Fruit fly (Drosophila melanogaster) whole organism, adult: ENCODE results near the gene CG33296.

ENCODE experiments used
- CG12768 ChIP-seq: fragments of 200-800 bp; sonication (Bioruptor generic); optimal IDR thresholded peaks from 2 replicates; lab custom pipeline; 2017; ENCODE audit warnings: missing biosample characterization, missing genetic modification characterization, mild to moderate bottlenecking, moderate library complexity, missing genetic modification reagents
- CG5204 ChIP-seq: fragments of 200-800 bp; sonication (Bioruptor generic); optimal IDR thresholded peaks from 2 replicates; lab custom pipeline; 2016; ENCODE audit warnings: missing biosample characterization, missing genetic modification characterization
- Crg-1 ChIP-seq: fragments of 200-800 bp; sonication (Bioruptor generic); optimal IDR thresholded peaks from 2 replicates; lab custom pipeline; 2016; ENCODE audit warnings: missing biosample characterization, missing genetic modification characterization
- Mnt ChIP-seq: fragments of 200-800 bp; sonication (Bioruptor generic); optimal IDR thresholded peaks from 2 replicates; lab custom pipeline; 2016; ENCODE audit warnings: missing biosample characterization, mild to moderate bottlenecking, missing genetic modification characterization
- bab1 ChIP-seq: fragments of 200-800 bp; sonication (Bioruptor generic); optimal IDR thresholded peaks from 3 replicates; lab custom pipeline; 2019; ENCODE audit warnings: missing biosample characterization, mild to moderate bottlenecking, missing genetic modification characterization, moderate library complexity
- kay ChIP-seq: fragments of 200-800 bp; sonication (Bioruptor generic); peaks from one replicate; lab custom pipeline; 2016; ENCODE audit warnings: missing biosample characterization, missing genetic modification characterization, borderline replicate concordance
- tj ChIP-seq: fragments of 200-800 bp; sonication (Bioruptor generic); optimal IDR thresholded peaks from 3 replicates; lab custom pipeline; 2017; ENCODE audit warnings: missing biosample characterization, mild to moderate bottlenecking, missing genetic modification characterization, moderate library complexity

DNA sequence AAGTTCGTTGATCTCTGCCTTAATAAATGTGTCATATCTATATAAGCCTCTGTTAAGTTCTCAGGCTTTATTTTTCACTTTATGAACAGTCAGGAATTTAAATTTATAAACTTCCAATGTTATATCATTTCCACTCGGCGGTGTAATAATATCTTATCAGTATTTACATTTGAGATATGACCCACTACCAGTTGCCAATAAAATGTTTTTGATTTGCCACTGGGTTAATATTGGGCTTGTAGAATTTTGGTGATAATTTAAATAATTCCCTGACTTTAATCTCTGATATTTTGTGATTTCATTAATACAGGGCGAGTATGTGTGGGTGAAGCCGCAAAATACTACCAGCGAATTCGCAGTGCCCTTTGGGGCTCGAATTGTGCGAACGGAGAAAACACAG is 36.1 kb downstream of the CG33296 start:
- TF ChIP-seq CG5204 (GFP tag; lab: Kevin White, UChicago) (no peak), Mnt (GFP tag; lab: Kevin White, UChicago) (no peak), Crg-1 (GFP tag; lab: Kevin White, UChicago) (no peak), CG12768 (GFP tag; lab: Kevin White, UChicago) (no peak), tj (GFP tag; lab: Kevin White, UChicago) (no peak), kay (GFP tag; lab: Kevin White, UChicago) (peak; percentile 12), bab1 (GFP tag; lab: Kevin White, UChicago) (no peak)
